Fruit fly (Drosophila melanogaster) whole organism, larva: ENCODE results near the gene mTerf3.
A peak's percentile ranks its signal among the peaks of the same experiment; 100 is the strongest.

Experiments
- noc ChIP-seq: fragments of 200-800 bp; sonication (Bioruptor generic); optimal IDR thresholded peaks from 3 replicates; lab custom pipeline; 2019; ENCODE audit warnings: missing biosample characterization, mild to moderate bottlenecking, missing genetic modification characterization, moderate library complexity

The mTerf3 gene

DNA sequence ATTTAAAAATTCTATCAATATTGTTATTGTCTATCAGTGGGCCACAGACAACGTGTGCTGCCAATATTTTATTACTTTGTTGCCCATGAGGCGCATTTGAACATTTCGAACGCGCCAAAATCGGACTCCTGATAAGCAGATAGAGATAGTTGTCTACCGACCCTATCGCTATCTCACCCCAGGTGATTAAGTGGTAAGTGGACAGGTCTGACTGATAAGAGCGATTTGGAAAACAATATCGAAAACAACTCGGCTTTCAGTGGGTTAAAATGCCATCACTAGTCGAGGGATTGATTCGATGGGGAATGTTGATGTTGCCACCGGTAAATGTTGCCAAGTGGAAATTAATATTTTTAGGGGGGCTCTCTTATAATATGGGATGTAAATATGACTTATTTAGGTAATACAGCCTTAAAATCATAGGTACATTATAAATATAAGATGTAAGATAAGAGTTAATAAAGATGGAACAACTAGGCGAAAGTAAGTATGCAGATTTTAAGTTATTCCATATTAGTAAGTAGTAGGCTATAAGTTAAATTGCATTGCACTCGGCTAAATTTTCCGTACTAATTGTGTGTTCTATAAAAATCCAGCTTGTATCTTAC is 28.9 kb downstream of the mTerf3 start, which contains the start of gene ND-39:
TSS of gene ND-39 (plus strand) at position 558 of the 608 bp plus-strand sequence.
- TF ChIP-seq noc: peak; percentile 18

DNA sequence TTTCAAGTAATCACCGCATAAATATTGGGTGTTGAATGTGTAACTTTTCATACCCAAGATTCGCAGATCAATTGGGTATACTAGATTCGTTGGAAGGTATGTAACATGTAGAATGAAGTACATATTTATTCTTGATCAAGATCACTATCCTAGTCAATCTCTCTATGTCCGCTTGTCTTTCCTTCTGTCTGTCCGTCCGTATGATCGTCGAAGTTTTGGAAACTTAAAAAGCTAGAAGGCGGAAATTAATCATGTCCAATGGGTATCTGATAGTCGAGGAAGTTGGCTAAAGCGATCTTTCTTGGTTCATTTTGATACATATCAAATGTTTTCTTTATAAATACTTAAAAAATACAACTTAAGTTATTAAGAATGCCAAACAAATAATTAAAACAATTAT is 32.9 kb downstream of the mTerf3 start:
- no peak for TF ChIP-seq noc

DNA sequence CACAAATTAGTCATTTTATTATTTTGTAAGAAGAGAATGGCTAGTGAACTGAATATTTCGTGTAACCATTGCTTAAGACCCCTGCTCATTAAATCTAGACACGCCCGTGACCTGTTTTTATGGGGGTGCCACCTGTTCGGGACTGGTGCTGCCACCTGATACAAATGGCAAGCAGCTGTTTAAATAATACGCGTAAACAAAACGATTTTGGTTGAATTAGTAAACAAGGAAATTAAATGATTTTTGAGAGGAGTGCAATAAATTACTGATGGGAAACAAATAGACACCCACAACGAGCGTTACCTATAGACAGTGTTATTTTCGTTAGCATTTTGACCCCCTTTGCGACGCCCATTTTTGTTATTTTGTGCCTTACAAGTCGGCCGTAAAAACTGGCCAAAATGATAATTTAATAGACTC is 45.8 kb downstream of the mTerf3 start:
- TF ChIP-seq noc: peak; percentile 88

DNA sequence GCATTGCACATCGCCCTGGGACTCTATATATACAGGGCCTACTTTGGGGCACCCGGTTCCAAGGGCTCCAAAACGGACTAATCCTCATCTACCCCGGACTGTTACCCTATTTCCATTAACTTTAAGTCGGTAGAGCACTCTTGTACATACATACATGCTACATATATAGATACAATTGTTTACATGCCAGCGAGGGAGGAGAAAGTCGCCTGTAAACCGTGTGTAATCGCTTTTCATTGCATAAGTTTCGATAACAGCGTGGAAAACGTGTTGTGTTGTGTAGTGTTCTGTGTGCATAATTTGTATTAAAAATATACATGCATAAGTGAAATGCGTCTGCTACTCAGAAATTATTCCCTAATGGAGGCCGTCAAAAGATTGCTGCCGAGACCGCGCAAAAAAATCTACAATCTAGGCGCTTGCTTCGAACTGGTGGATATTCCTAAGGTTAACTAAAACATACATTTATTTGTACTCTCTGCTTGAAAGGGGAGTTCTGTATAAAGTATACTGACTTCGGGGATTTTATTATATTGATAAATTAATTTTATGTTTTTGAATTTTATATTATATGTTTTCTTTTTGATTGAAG is 46.3 kb downstream of the mTerf3 start, which contains the start of gene isoQC:
TSS of gene isoQC (plus strand) at position 270 of the 592 bp plus-strand sequence.
- no peak for TF ChIP-seq noc

DNA sequence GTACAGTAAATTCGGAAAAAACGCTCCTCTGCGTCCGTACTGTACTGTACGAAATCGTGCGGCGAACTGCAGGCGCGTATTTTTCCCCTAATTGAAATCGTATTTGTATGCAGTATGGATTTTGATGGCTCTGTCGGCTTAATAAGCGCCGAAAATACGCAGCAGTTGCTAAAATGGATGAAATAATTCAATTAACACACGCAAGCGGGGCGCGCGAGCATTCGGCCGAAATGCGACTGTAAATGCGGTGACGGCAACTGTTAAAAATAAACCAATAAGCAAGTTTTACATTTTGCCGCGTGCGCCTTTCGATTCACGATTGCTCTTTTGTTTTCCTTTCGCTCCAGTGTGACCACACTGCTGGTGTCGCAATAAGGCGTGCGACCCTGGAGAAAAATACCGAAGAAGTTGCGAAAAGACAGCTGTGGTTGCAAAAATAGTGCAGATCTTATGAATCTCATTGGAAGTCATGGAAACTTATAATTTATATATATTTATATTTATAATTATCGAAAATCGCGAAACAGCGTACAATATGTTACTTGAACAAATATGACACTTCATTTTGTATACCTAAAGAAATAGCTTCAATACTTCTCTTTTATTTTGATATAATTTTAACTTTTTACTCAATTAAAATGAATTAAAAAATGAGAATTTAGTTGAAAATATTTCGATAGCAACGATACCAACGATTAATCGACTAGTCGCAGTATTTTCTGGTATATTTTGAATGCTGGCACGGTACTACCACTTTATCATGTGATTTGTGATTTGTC is 47.4 kb downstream of the mTerf3 start, which contains the start of the genes CG32428 and CG5969:
TSS of gene CG32428 (minus strand) at position 703 of the 779 bp plus-strand sequence.
TSS of gene CG5969 (plus strand) at position 763 of the 779 bp plus-strand sequence.
- peak; percentile 61 for TF ChIP-seq noc

DNA sequence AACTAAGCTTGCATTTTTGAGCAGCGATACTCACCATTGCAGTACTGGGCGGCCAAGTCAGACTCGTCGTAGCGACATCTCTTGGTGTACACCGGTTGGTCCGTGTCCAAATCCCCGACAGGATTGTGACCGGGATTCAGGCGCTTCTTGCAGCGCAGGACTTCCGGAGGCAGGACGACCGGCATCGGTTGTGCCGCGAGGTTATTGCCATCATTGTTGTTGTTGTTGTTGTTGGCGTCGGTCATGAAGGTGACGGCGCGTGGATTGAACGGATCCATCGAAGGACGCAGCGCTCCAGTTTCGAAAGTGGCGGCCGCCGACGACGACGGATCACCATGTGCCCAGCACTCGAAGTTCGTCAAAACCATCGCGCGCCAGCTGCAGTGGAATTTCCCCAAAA is 48.0 kb downstream of the mTerf3 start:
- TF ChIP-seq noc: no peak

DNA sequence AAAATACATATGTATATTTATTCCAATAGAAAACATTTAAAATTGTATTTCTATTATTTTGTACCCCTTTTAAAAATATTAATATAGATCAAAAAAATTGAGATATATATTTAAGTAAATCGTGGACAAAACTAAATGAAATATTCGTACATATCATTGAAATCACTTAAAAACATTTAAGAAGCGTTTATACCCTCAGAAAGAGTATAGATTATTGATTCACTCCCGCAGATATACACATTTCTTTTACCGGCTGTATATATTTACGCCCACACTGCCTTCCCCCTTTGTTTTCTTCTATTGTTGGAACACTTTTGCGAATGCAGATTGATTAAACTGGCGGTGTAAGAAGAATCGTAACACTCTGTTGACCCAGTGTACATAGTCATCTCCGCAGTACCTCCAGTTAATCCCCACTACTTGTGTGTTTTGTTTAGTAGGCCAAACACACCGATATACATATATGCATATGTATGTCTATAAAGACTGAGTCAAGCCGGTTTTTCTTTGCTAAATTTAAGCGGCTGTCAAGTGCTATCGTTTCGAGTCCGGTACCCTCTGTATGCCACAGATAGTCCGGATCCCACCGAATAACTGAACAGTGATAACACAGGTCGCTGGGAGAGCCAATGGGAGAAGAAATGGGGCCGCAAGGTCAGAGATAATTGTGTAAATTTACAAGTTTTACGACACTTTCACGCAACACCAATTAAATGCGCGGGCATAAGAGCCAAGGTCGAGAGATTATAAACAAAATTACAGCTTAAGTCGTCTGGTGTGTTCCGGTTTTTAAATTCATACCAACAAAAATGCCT is 48.9 kb downstream of the mTerf3 start:
- peak; percentile 75 for TF ChIP-seq noc

DNA sequence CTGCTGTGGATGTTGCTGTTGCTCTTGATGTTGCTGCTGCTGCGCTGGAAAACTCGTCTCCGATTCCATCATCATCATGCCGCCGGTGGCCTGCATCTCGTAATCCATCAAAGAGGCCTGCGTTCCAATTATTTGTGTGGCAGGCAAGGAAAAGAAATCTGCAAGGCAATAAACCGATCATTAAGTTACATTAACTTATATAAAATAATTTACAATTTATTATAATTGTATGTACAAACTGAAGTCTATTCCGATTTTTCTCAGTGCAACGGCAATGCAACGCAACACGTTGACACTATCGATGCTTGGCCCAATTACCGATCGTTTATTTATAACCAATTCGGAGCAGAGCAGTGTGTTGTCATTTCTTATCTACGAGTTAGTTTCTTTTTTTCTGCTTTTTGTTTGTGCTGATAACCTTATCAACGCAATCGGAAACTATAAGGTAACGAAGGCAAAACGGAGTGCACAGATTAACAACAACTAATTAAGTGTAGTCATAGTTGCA is 49.5 kb downstream of the mTerf3 start:
- no peak for TF ChIP-seq noc
